Worm (Caenorhabditis elegans) whole organism, late embryonic: ENCODE data around the gene Y32G9A.2.

ENCODE experiments used
- C38D4.7 ChIP-seq: fragments of 200-800 bp; sonication (Bioruptor generic); optimal IDR thresholded peaks from 2 replicates; lab custom pipeline; 2018; ENCODE audit warnings: mild to moderate bottlenecking, missing genetic modification characterization, moderate library complexity, missing compliant biosample characterization
- F13H6.1 ChIP-seq: sonication (generic microtip); optimal IDR thresholded peaks from 2 replicates; lab custom pipeline; 2016; ENCODE audit warnings: missing genetic modification characterization, missing compliant biosample characterization
- K02D7.2 ChIP-seq: sonication (generic microtip); optimal IDR thresholded peaks from 2 replicates; lab custom pipeline; 2017; ENCODE audit warnings: mild to moderate bottlenecking, missing genetic modification characterization, missing compliant biosample characterization
- K09A11.1 ChIP-seq: sonication (generic microtip); optimal IDR thresholded peaks from 2 replicates; lab custom pipeline; 2017; ENCODE audit warnings: antibody characterized with exemption, mild to moderate bottlenecking, missing genetic modification characterization, missing compliant biosample characterization; ENCODE audit not compliant: insufficient read depth
- ahr-1 ChIP-seq: sonication (generic microtip); optimal IDR thresholded peaks from 2 replicates; lab custom pipeline; 2016; ENCODE audit warnings: missing genetic modification characterization, missing compliant biosample characterization
- ceh-18 ChIP-seq: sonication (generic microtip); optimal IDR thresholded peaks from 2 replicates; lab custom pipeline; 2016; ENCODE audit warnings: missing genetic modification characterization, missing compliant biosample characterization
- ceh-19 ChIP-seq: fragments of 200-800 bp; sonication (Bioruptor generic); optimal IDR thresholded peaks from 2 replicates; lab custom pipeline; 2018; ENCODE audit warnings: mild to moderate bottlenecking, missing genetic modification characterization, missing compliant biosample characterization
- ceh-24 ChIP-seq: sonication (generic microtip); optimal IDR thresholded peaks from 2 replicates; lab custom pipeline; 2016; ENCODE audit warnings: mild to moderate bottlenecking, missing genetic modification characterization, missing compliant biosample characterization
- ceh-34 ChIP-seq: sonication (generic microtip); optimal IDR thresholded peaks from 2 replicates; lab custom pipeline; 2016; ENCODE audit warnings: mild to moderate bottlenecking, missing genetic modification characterization, missing compliant biosample characterization
- ceh-45 ChIP-seq: fragments of 200-800 bp; sonication (Bioruptor generic); IDR thresholded peaks from 2 replicates; pipeline ENCODE4 v1.3.6; 2022; ENCODE audit warnings: missing genetic modification reagents, missing genetic modification characterization, missing compliant biosample characterization
- ceh-48 ChIP-seq: sonication (generic microtip); optimal IDR thresholded peaks from 2 replicates; lab custom pipeline; 2016; ENCODE audit warnings: missing genetic modification characterization, inconsistent platforms, missing compliant biosample characterization
- ceh-6 ChIP-seq: fragments of 200-800 bp; sonication (Bioruptor generic); optimal IDR thresholded peaks from 2 replicates; lab custom pipeline; 2018; ENCODE audit warnings: mild to moderate bottlenecking, missing genetic modification characterization, missing compliant biosample characterization
- ceh-9 ChIP-seq: sonication (generic microtip); optimal IDR thresholded peaks from 2 replicates; lab custom pipeline; 2016; ENCODE audit warnings: mild to moderate bottlenecking, missing genetic modification characterization, inconsistent platforms, missing compliant biosample characterization
- che-1 ChIP-seq: sonication (generic microtip); optimal IDR thresholded peaks from 2 replicates; lab custom pipeline; 2016; ENCODE audit warnings: mild to moderate bottlenecking, missing genetic modification characterization, missing compliant biosample characterization
- elt-4 ChIP-seq: sonication (generic microtip); optimal IDR thresholded peaks from 2 replicates; lab custom pipeline; 2016; ENCODE audit warnings: missing genetic modification characterization, missing compliant biosample characterization
- eyg-1 ChIP-seq: sonication (generic microtip); optimal IDR thresholded peaks from 2 replicates; lab custom pipeline; 2016; ENCODE audit warnings: missing genotype, missing genetic modification characterization, missing compliant biosample characterization
- fax-1 ChIP-seq: sonication (generic microtip); optimal IDR thresholded peaks from 2 replicates; lab custom pipeline; 2016; ENCODE audit warnings: missing genotype, missing genetic modification characterization, missing compliant biosample characterization
- fkh-6 ChIP-seq: sonication (generic microtip); optimal IDR thresholded peaks from 2 replicates; lab custom pipeline; 2016; ENCODE audit warnings: missing genetic modification characterization, missing compliant biosample characterization
- gmeb-2 ChIP-seq: sonication (generic microtip); optimal IDR thresholded peaks from 2 replicates; lab custom pipeline; 2016; ENCODE audit warnings: missing genetic modification characterization, inconsistent platforms, missing compliant biosample characterization
- hlh-6 ChIP-seq: sonication (generic microtip); optimal IDR thresholded peaks from 2 replicates; lab custom pipeline; 2016; ENCODE audit warnings: missing genotype, missing genetic modification characterization, missing compliant biosample characterization
- lim-6 ChIP-seq: sonication (generic microtip); optimal IDR thresholded peaks from 2 replicates; lab custom pipeline; 2016; ENCODE audit warnings: missing genetic modification characterization, missing compliant biosample characterization
- lin-11 ChIP-seq: fragments of 200-800 bp; sonication (Bioruptor generic); optimal IDR thresholded peaks from 2 replicates; lab custom pipeline; 2018; ENCODE audit warnings: mild to moderate bottlenecking, missing genetic modification characterization, missing compliant biosample characterization
- mec-3 ChIP-seq: sonication (generic microtip); optimal IDR thresholded peaks from 2 replicates; lab custom pipeline; 2016; ENCODE audit warnings: borderline replicate concordance, missing genetic modification characterization, missing compliant biosample characterization
- odd-2 ChIP-seq: sonication (generic microtip); optimal IDR thresholded peaks from 2 replicates; lab custom pipeline; 2017; ENCODE audit warnings: antibody characterized with exemption, mild to moderate bottlenecking, missing genetic modification characterization, missing compliant biosample characterization
- pha-2 ChIP-seq: sonication (generic microtip); optimal IDR thresholded peaks from 2 replicates; lab custom pipeline; 2017; ENCODE audit warnings: mild to moderate bottlenecking, missing genetic modification characterization, missing compliant biosample characterization
- pros-1 ChIP-seq: fragments of 150-350 bp; optimal IDR thresholded peaks from 2 replicates; lab custom pipeline; 2014; ENCODE audit warnings: missing biosample characterization, missing genetic modification reagents, missing genetic modification characterization
- ref-2 ChIP-seq: sonication (generic microtip); optimal IDR thresholded peaks from 2 replicates; lab custom pipeline; 2016; ENCODE audit warnings: missing genetic modification characterization, missing compliant biosample characterization
- sox-2 ChIP-seq: fragments of 200-800 bp; sonication (Bioruptor generic); IDR thresholded peaks from 2 replicates; pipeline ENCODE4 v1.3.6; 2022; ENCODE audit warnings: missing genetic modification reagents, missing genetic modification characterization, missing compliant biosample characterization
- sox-4 ChIP-seq: sonication (generic microtip); optimal IDR thresholded peaks from 2 replicates; lab custom pipeline; 2017; ENCODE audit warnings: mild to moderate bottlenecking, missing genetic modification characterization, inconsistent platforms, missing compliant biosample characterization
- syd-9 ChIP-seq: sonication (generic microtip); optimal IDR thresholded peaks from 2 replicates; lab custom pipeline; 2016; ENCODE audit warnings: mild to moderate bottlenecking, missing genetic modification characterization, moderate library complexity, missing compliant biosample characterization
- tbx-7 ChIP-seq: sonication (generic microtip); optimal IDR thresholded peaks from 2 replicates; lab custom pipeline; 2016; ENCODE audit warnings: missing genotype, missing genetic modification characterization, missing compliant biosample characterization
- ttx-3 ChIP-seq: sonication (generic microtip); optimal IDR thresholded peaks from 2 replicates; lab custom pipeline; 2016; ENCODE audit warnings: missing genetic modification reagents, missing genetic modification characterization, missing compliant biosample characterization
- unc-55 ChIP-seq: sonication (generic microtip); optimal IDR thresholded peaks from 2 replicates; lab custom pipeline; 2017; ENCODE audit warnings: missing biosample characterization, missing genetic modification reagents, missing genetic modification characterization
- ztf-16 ChIP-seq: sonication (generic microtip); optimal IDR thresholded peaks from 2 replicates; lab custom pipeline; 2017; ENCODE audit warnings: missing genetic modification characterization, missing compliant biosample characterization

The Y32G9A.2 gene

DNA sequence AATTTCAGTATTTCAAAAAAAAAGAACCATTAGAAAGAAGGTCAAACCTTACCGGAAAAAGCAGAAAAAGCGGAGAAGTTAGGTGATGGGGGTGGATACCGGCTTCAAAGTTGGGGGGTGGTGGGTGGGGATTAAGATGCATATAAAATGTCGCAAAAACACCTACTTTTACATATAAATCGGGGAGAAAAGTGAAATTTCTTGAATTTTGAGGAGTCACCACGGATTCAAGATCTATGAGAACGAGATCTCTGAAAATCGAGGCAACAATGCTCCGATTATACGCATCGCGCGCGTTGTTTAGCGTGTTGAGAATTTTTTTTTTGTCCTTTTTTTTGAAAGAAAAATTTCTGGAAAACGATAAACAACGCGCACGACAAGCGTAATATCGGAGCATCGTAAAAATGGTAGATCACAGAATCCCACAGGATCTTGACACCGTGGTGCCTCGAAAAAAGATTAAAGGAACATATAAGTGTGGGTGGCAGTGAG is 42.8 kb upstream of the Y32G9A.2 start (continued):
- peak; percentile 24 for TF ChIP-seq K02D7.2 (tag; lab: Kevin White, UChicago)
- TF ChIP-seq ceh-18, result no peak
- no peak for TF ChIP-seq K09A11.1
- TF ChIP-seq ceh-19, result no peak
- TF ChIP-seq C38D4.7 (GFP tag; lab: Kevin White, UChicago), result peak; percentile 48
- TF ChIP-seq F13H6.1 (tag; lab: Kevin White, UChicago), result peak; percentile 21
- TF ChIP-seq unc-55 (GFP tag; lab: Kevin White, UChicago), result no peak
- peak; percentile 4 for TF ChIP-seq lim-6 (tag; lab: Kevin White, UChicago)
- peak; percentile 9 for TF ChIP-seq fax-1 (tag; lab: Kevin White, UChicago)
- peak; percentile 46 for TF ChIP-seq ref-2 (tag; lab: Kevin White, UChicago)
- TF ChIP-seq elt-4, result no peak
- no peak for TF ChIP-seq pros-1 (tag; lab: Kevin White, UChicago)
- no peak for TF ChIP-seq ttx-3
- no peak for TF ChIP-seq sox-2 (GFP tag; lab: Robert Waterston, UW)
- no peak for TF ChIP-seq hlh-6 (tag; lab: Kevin White, UChicago)
- no peak for TF ChIP-seq fkh-6 (tag; lab: Kevin White, UChicago)
- peak; percentile 26 for TF ChIP-seq ztf-16 (tag; lab: Kevin White, UChicago)
- no peak for TF ChIP-seq che-1 (tag; lab: Kevin White, UChicago)
- TF ChIP-seq gmeb-2 (tag; lab: Kevin White, UChicago), result no peak

DNA sequence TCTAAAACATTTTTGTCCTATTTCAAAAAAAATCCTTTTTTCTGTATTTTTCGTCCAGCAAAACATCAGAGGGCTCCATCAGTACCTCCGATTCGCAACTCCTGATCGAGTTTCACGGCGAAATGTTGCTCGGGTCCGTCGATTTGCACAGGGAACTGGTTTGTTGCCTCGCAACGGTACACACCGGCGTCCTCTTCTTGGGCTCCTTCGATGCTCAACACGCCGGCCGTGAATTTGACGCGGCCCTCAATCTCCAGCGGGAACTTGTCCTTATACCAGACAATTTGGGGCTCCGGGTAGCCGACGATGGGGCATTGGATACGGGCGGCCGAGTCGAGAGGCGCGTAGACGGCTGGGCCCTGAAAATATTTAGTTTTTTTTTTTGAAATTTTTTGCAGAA is 40.3 kb upstream of the Y32G9A.2 start:
- no peak for TF ChIP-seq C38D4.7 (GFP tag; lab: Kevin White, UChicago)
- TF ChIP-seq, all 69 proteins: peak for 0

DNA sequence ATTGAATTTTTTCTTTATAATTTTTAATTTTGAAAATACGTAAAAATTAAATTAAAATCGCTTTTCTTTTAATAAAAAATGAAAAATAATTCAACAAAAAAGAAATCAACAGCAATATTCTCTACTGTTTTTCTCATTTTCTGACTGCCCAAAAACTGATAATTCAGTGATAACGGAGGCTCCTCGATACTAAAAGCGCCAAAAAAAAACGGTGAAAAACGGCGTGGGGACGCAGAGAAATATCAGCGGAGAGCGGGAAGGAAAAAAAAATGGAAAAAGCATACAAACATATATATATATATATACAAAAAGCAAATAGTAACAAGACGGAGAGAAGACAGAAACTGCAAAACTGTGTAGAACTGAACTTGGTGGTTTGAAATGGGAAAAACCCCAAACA is 35.2 kb upstream of the Y32G9A.2 start:
- TF ChIP-seq ref-2 (tag; lab: Kevin White, UChicago) (no peak), pha-2 (no peak), sox-4 (tag; lab: Kevin White, UChicago) (no peak), tbx-7 (tag; lab: Kevin White, UChicago) (no peak), ceh-9 (tag; lab: Kevin White, UChicago) (no peak), F13H6.1 (tag; lab: Kevin White, UChicago) (no peak)

DNA sequence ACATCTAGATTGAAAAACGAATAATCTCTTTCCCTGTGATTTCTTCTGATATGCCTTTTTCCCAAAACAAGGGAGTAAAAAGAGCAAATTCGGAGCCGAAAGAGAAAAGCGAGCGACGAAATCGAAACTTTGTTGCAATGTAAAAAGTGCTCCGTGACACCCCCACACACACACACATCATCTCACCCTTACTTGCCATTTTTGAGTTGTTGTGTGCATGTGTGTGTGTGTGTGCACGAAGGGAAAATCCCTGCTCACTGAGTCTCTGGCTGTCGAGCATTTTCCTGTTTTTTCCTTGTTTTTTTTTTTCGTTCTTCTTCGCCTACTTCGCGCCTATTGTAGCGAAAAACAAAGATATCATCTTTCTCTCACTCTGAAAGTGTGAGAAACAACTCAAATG is 31.3 kb upstream of the Y32G9A.2 start:
- TF ChIP-seq ceh-48 (tag; lab: Kevin White, UChicago), result no peak
- no peak for TF ChIP-seq ceh-45 (GFP tag; lab: Robert Waterston, UW)
- TF ChIP-seq lim-6 (tag; lab: Kevin White, UChicago), result no peak
- TF ChIP-seq ceh-6 (GFP tag; lab: Kevin White, UChicago), result no peak
- no peak for TF ChIP-seq K02D7.2 (tag; lab: Kevin White, UChicago)
- no peak for TF ChIP-seq ceh-34
- no peak for TF ChIP-seq ref-2 (tag; lab: Kevin White, UChicago)
- TF ChIP-seq ttx-3, result no peak
- TF ChIP-seq lin-11 (tag; lab: Kevin White, UChicago), result no peak
- no peak for TF ChIP-seq ceh-9 (tag; lab: Kevin White, UChicago)
- TF ChIP-seq odd-2 (tag; lab: Kevin White, UChicago), result no peak
- no peak for TF ChIP-seq sox-4 (tag; lab: Kevin White, UChicago)
- no peak for TF ChIP-seq ceh-18
- no peak for TF ChIP-seq hlh-6 (tag; lab: Kevin White, UChicago)

DNA sequence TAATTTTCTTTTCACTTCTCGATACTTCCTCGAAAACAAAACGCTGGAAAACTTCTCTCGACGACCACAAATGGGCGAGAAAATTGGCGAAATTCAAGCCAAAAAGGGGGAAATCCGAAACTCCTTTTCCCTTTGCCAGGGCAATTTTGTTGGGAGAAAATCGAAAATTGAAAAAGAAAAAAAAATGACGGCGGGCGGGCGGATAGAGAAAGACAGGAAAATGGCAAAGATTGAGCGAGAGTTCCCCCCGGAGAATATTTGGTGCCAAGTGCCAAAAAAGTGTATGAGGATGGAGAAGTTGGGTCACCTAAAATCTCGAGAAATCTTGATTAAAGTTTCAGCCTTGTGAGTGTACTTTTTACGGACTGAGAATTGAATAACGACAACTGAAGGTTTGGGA is 30.0 kb upstream of the Y32G9A.2 start:
- TF ChIP-seq mec-3 (no peak), syd-9 (tag; lab: Kevin White, UChicago) (no peak), ahr-1 (tag; lab: Kevin White, UChicago) (no peak), eyg-1 (no peak), ceh-24 (no peak)
